Worm (Caenorhabditis elegans) whole organism, L1 larva: ENCODE data around the gene lgg-2.

Source experiments
- C04F5.9 ChIP-seq: sonication (generic microtip); optimal IDR thresholded peaks from 2 replicates; lab custom pipeline; 2016; ENCODE audit warnings: missing genetic modification characterization, missing compliant biosample characterization
- C34B4.2 ChIP-seq: sonication (generic microtip); optimal IDR thresholded peaks from 2 replicates; lab custom pipeline; 2017; ENCODE audit warnings: mild to moderate bottlenecking, missing genetic modification characterization, missing compliant biosample characterization
- F16B12.6 ChIP-seq: fragments of 150-350 bp; optimal IDR thresholded peaks from 2 replicates; lab custom pipeline; 2014; ENCODE audit warnings: missing biosample characterization, missing genetic modification characterization
- Y116A8C.19 ChIP-seq: sonication (generic microtip); optimal IDR thresholded peaks from 2 replicates; lab custom pipeline; 2016; ENCODE audit warnings: missing compliant biosample characterization, missing genetic modification characterization, borderline replicate concordance
- aha-1 ChIP-seq: fragments of 150-350 bp; optimal IDR thresholded peaks from 2 replicates; lab custom pipeline; 2014; ENCODE audit warnings: missing biosample characterization, missing genetic modification characterization
- alr-1 ChIP-seq: fragments of 200-800 bp; sonication (Bioruptor generic); optimal IDR thresholded peaks from 2 replicates; lab custom pipeline; 2018; ENCODE audit warnings: borderline replicate concordance, mild to moderate bottlenecking, missing genetic modification characterization, missing compliant biosample characterization
- aly-2 ChIP-seq: fragments of 150-350 bp; optimal IDR thresholded peaks from 2 replicates; lab custom pipeline; 2014; ENCODE audit warnings: missing biosample characterization, missing genetic modification characterization
- ceh-63 ChIP-seq: fragments of 200-800 bp; sonication (Bioruptor generic); optimal IDR thresholded peaks from 2 replicates; lab custom pipeline; 2018; ENCODE audit warnings: mild to moderate bottlenecking, missing genetic modification characterization, missing compliant biosample characterization
- ceh-8 ChIP-seq: fragments of 200-800 bp; sonication (Bioruptor generic); optimal IDR thresholded peaks from 2 replicates; lab custom pipeline; 2018; ENCODE audit warnings: mild to moderate bottlenecking, missing genetic modification characterization, moderate library complexity, missing compliant biosample characterization
- ceh-90 ChIP-seq: sonication (generic microtip); optimal IDR thresholded peaks from 2 replicates; lab custom pipeline; 2016; ENCODE audit warnings: missing genetic modification characterization, missing compliant biosample characterization
- ces-1 ChIP-seq: fragments of 150-350 bp; optimal IDR thresholded peaks from 2 replicates; lab custom pipeline; 2014; ENCODE audit warnings: missing biosample characterization, missing genetic modification reagents, missing genetic modification characterization
- dpl-1 ChIP-seq, 3 experiments: fragments of 150-350 bp in 2 of 3; sonication (generic microtip) in 1 of 3; optimal IDR thresholded peaks; 2 replicates each; lab custom pipeline; 2014 to 2017; ENCODE audit warnings: missing biosample characterization in 3 of 3, missing genetic modification characterization in 3 of 3, missing genetic modification reagents in 3 of 3
- dsc-1 ChIP-seq: sonication (generic microtip); optimal IDR thresholded peaks from 2 replicates; lab custom pipeline; 2016; ENCODE audit warnings: mild to moderate bottlenecking, missing genetic modification characterization, missing compliant biosample characterization
- efl-3 ChIP-seq: fragments of 200-800 bp; sonication (Bioruptor generic); optimal IDR thresholded peaks from 2 replicates; lab custom pipeline; 2018; ENCODE audit warnings: mild to moderate bottlenecking, missing genetic modification characterization, missing compliant biosample characterization
- elt-2 ChIP-seq: sonication (generic microtip); optimal IDR thresholded peaks from 2 replicates; lab custom pipeline; 2016; ENCODE audit warnings: missing genetic modification characterization, mild to moderate bottlenecking, inconsistent platforms, missing compliant biosample characterization, missing genetic modification reagents
- elt-3 ChIP-seq, 6 experiments: fragments of 150-350 bp in 1 of 6; sonication (generic microtip); optimal IDR thresholded peaks; 2 replicates each; lab custom pipeline; 2017 to 2018; ENCODE audit warnings: missing biosample characterization in 6 of 6, missing genetic modification characterization in 6 of 6, inconsistent platforms in 1 of 6
- ets-5 ChIP-seq: fragments of 200-800 bp; sonication (Bioruptor generic); IDR thresholded peaks from 2 replicates; pipeline ENCODE4 v1.3.6; 2022; ENCODE audit warnings: missing genetic modification characterization, missing compliant biosample characterization
- fkh-10 ChIP-seq: sonication (generic microtip); optimal IDR thresholded peaks from 2 replicates; lab custom pipeline; 2017; ENCODE audit warnings: missing biosample characterization, missing genetic modification reagents, missing genetic modification characterization
- fkh-8 ChIP-seq: sonication (generic microtip); optimal IDR thresholded peaks from 2 replicates; lab custom pipeline; 2016; ENCODE audit warnings: mild to moderate bottlenecking, missing genetic modification characterization, missing compliant biosample characterization
- fos-1 ChIP-seq: fragments of 150-350 bp; optimal IDR thresholded peaks from 2 replicates; lab custom pipeline; 2014; ENCODE audit warnings: missing biosample characterization, missing genetic modification characterization
- grh-1 ChIP-seq: fragments of 200-800 bp; sonication (Bioruptor generic); IDR thresholded peaks from 2 replicates; pipeline ENCODE4 v1.3.6; 2022; ENCODE audit warnings: missing genetic modification reagents, missing genetic modification characterization, missing compliant biosample characterization
- hlh-17 ChIP-seq: fragments of 200-800 bp; sonication (Bioruptor generic); optimal IDR thresholded peaks from 2 replicates; lab custom pipeline; 2018; ENCODE audit warnings: missing genetic modification characterization, mild to moderate bottlenecking, missing compliant biosample characterization, moderate library complexity, borderline replicate concordance
- hlh-4 ChIP-seq: sonication (generic microtip); optimal IDR thresholded peaks from 2 replicates; lab custom pipeline; 2016; ENCODE audit warnings: mild to moderate bottlenecking, missing genetic modification characterization, missing compliant biosample characterization
- hpl-2 ChIP-seq: fragments of 150-350 bp; optimal IDR thresholded peaks from 2 replicates; lab custom pipeline; 2014; ENCODE audit warnings: missing biosample characterization, missing genetic modification reagents, missing genetic modification characterization
- isw-1 ChIP-seq: fragments of 200-800 bp; sonication (Bioruptor generic); IDR thresholded peaks from 2 replicates; pipeline ENCODE4 v1.3.6; 2022; ENCODE audit warnings: missing genetic modification characterization, missing compliant biosample characterization
- jun-1 ChIP-seq: fragments of 150-350 bp; optimal IDR thresholded peaks from 2 replicates; lab custom pipeline; 2014; ENCODE audit warnings: missing biosample characterization, missing genetic modification reagents, missing genetic modification characterization
- lin-13 ChIP-seq: fragments of 150-350 bp; optimal IDR thresholded peaks from 2 replicates; lab custom pipeline; 2014; ENCODE audit warnings: missing biosample characterization, missing genetic modification reagents, missing genetic modification characterization
- lin-14 ChIP-seq: fragments of 200-800 bp; sonication (Bioruptor generic); optimal IDR thresholded peaks from 2 replicates; lab custom pipeline; 2018; ENCODE audit warnings: mild to moderate bottlenecking, missing genetic modification characterization, moderate library complexity, missing compliant biosample characterization
- lin-15B ChIP-seq: fragments of 150-350 bp; sonication (generic microtip); optimal IDR thresholded peaks from 3 replicates; lab custom pipeline; 2014; ENCODE audit warnings: missing biosample characterization, missing genetic modification characterization
- lsy-2 ChIP-seq, 2 experiments: fragments of 150-350 bp; optimal IDR thresholded peaks; 2 replicates each; lab custom pipeline; 2014; ENCODE audit warnings: missing biosample characterization in 2 of 2, missing genetic modification characterization in 2 of 2
- mab-9 ChIP-seq: fragments of 200-800 bp; sonication (Bioruptor generic); IDR thresholded peaks from 2 replicates; pipeline ENCODE4 v1.3.6; 2022; ENCODE audit warnings: missing genetic modification reagents, missing genetic modification characterization, missing compliant biosample characterization
- mef-2 ChIP-seq: fragments of 150-350 bp; optimal IDR thresholded peaks from 2 replicates; lab custom pipeline; 2014; ENCODE audit warnings: missing biosample characterization, missing genetic modification characterization
- nhr-19 ChIP-seq: fragments of 200-800 bp; sonication (Bioruptor generic); conservative IDR thresholded peaks from 2 replicates; pipeline ENCODE4 v1.3.6; 2022; ENCODE audit warnings: missing genetic modification characterization, missing compliant biosample characterization
- nhr-20 ChIP-seq: sonication (generic microtip); optimal IDR thresholded peaks from 2 replicates; lab custom pipeline; 2016; ENCODE audit warnings: mild to moderate bottlenecking, missing genetic modification characterization, missing compliant biosample characterization
- nhr-71 ChIP-seq: sonication (generic microtip); optimal IDR thresholded peaks from 2 replicates; lab custom pipeline; 2016; ENCODE audit warnings: mild to moderate bottlenecking, missing genetic modification characterization, moderate library complexity, missing compliant biosample characterization
- nhr-77 ChIP-seq: fragments of 150-350 bp; optimal IDR thresholded peaks from 2 replicates; lab custom pipeline; 2014; ENCODE audit warnings: missing biosample characterization, missing genetic modification characterization
- nhr-84 ChIP-seq: sonication (generic microtip); optimal IDR thresholded peaks from 2 replicates; lab custom pipeline; 2017; ENCODE audit warnings: missing biosample characterization, missing genetic modification characterization
- nhr-85 ChIP-seq: sonication (generic microtip); peaks from one replicate; lab custom pipeline; 2016; ENCODE audit warnings: missing genetic modification characterization, inconsistent platforms, missing compliant biosample characterization
- nhr-90 ChIP-seq: sonication (generic microtip); optimal IDR thresholded peaks from 2 replicates; lab custom pipeline; 2016; ENCODE audit warnings: mild to moderate bottlenecking, missing genetic modification characterization, missing compliant biosample characterization; ENCODE audit not compliant: poor library complexity
- pax-3 ChIP-seq: fragments of 200-800 bp; sonication (Bioruptor generic); optimal IDR thresholded peaks from 2 replicates; lab custom pipeline; 2018; ENCODE audit warnings: mild to moderate bottlenecking, missing genetic modification characterization, moderate library complexity, missing compliant biosample characterization
- pqm-1 ChIP-seq: sonication (generic microtip); optimal IDR thresholded peaks from 3 replicates; lab custom pipeline; 2017; ENCODE audit warnings: missing biosample characterization, missing genetic modification characterization
- skn-1 ChIP-seq: fragments of 150-350 bp; optimal IDR thresholded peaks from 2 replicates; lab custom pipeline; 2014; ENCODE audit warnings: missing biosample characterization, missing genetic modification characterization
- snpc-4 ChIP-seq: fragments of 150-350 bp; optimal IDR thresholded peaks from 2 replicates; lab custom pipeline; 2014; ENCODE audit warnings: missing biosample characterization, missing genetic modification characterization
- sptf-1 ChIP-seq: fragments of 150-350 bp; optimal IDR thresholded peaks from 2 replicates; lab custom pipeline; 2014; ENCODE audit warnings: missing biosample characterization, missing genetic modification characterization
- swsn-7 ChIP-seq: sonication (generic microtip); optimal IDR thresholded peaks from 2 replicates; lab custom pipeline; 2016; ENCODE audit warnings: missing genetic modification characterization, missing compliant biosample characterization
- tbx-2 ChIP-seq: sonication (generic microtip); optimal IDR thresholded peaks from 2 replicates; lab custom pipeline; 2016; ENCODE audit warnings: missing genetic modification characterization, missing compliant biosample characterization
- tlp-1 ChIP-seq: fragments of 150-350 bp; optimal IDR thresholded peaks from 2 replicates; lab custom pipeline; 2014; ENCODE audit warnings: missing biosample characterization, missing genetic modification characterization
- unc-30 ChIP-seq: sonication (generic microtip); optimal IDR thresholded peaks from 2 replicates; lab custom pipeline; 2017; ENCODE audit warnings: missing biosample characterization, missing genetic modification characterization
- unc-62 ChIP-seq: fragments of 150-350 bp; optimal IDR thresholded peaks from 2 replicates; lab custom pipeline; 2014; ENCODE audit warnings: missing biosample characterization, missing genetic modification reagents, missing genetic modification characterization
- xbp-1 ChIP-seq: sonication (generic microtip); optimal IDR thresholded peaks from 2 replicates; lab custom pipeline; 2016; ENCODE audit warnings: missing genetic modification characterization, missing compliant biosample characterization
- zag-1 ChIP-seq: fragments of 150-350 bp; optimal IDR thresholded peaks from 2 replicates; lab custom pipeline; 2014; ENCODE audit warnings: missing biosample characterization, missing genetic modification characterization
- zip-4 ChIP-seq: fragments of 200-800 bp; sonication (Bioruptor generic); optimal IDR thresholded peaks from 2 replicates; lab custom pipeline; 2018; ENCODE audit warnings: mild to moderate bottlenecking, missing genetic modification characterization, moderate library complexity, missing compliant biosample characterization
- ztf-4 ChIP-seq: fragments of 150-350 bp; optimal IDR thresholded peaks from 2 replicates; lab custom pipeline; 2014; ENCODE audit warnings: missing biosample characterization, missing genetic modification characterization

lgg-2 gene

DNA sequence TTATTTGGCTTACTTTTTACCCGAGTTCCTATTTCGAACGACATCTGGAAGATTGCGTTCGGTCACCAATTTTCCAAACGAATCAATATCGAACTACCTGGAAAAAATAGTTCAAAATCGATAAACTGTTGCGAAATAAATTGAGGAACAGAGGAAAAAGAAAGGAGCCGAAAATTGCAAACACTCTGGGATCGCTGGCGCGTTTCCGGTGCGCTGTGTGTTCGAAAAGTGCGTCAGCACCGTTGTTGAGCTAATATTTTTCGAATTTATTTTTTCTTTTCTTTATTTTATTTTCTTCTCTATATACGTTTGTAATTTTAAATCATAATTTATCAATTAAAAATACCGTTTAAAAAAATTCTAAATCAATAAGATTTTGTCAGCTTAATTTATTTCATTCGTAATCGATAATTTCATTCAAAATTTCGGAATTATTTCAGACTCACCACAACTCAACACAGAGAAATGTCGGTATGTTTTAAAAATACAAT lies 2.6 kb downstream of the lgg-2 start, which contains the start of the genes dnc-1 and lsm-7 (continued):
- TF ChIP-seq ztf-4 (tag; lab: Kevin White, UChicago), result no peak
- TF ChIP-seq mab-9 (GFP tag; lab: Robert Waterston, UW), result peak; percentile 27; the same call in 1 of the 2 replicates
- TF ChIP-seq fkh-10, result peak; percentile 46
- TF ChIP-seq lsy-2 (tag; optimal IDR thresholded peaks at IDR 0.05; lab: Kevin White, UChicago), result peak; percentile 77 to 87
- peak; percentile 68 for TF ChIP-seq lin-13 (GFP tag; lab: Kevin White, UChicago)
- TF ChIP-seq unc-30 (tag; lab: Kevin White, UChicago), result no peak
- no peak for TF ChIP-seq tlp-1 (tag; lab: Kevin White, UChicago)
- peak; percentile 48 for TF ChIP-seq dsc-1 (tag; lab: Kevin White, UChicago)
- TF ChIP-seq snpc-4, result peak; percentile 64
- TF ChIP-seq jun-1, result peak; percentile 67
- TF ChIP-seq skn-1 (tag; lab: Kevin White, UChicago), result peak; percentile 73
- peak; percentile 41 for TF ChIP-seq hpl-2
- TF ChIP-seq nhr-20 (tag; lab: Kevin White, UChicago), result peak; percentile 70
- peak; percentile 69 for TF ChIP-seq fkh-8 (tag; lab: Kevin White, UChicago)
- TF ChIP-seq elt-3 (tag; optimal IDR thresholded peaks at IDR 0.05; lab: Kevin White, UChicago), result peak in 2 of 6 experiments; percentile 45 to 46
- peak; percentile 50 for TF ChIP-seq nhr-19 (GFP tag; lab: Robert Waterston, UW)
- TF ChIP-seq nhr-77 (tag; lab: Kevin White, UChicago), result peak; percentile 60
- no peak for TF ChIP-seq alr-1 (tag; lab: Kevin White, UChicago)
- peak; percentile 82 for TF ChIP-seq nhr-85
- peak; percentile 49 for TF ChIP-seq lin-15B (tag; lab: Kevin White, UChicago)
- TF ChIP-seq aly-2, result no peak
- no peak for TF ChIP-seq hlh-4 (tag; lab: Kevin White, UChicago)
- TF ChIP-seq mef-2, result no peak
- TF ChIP-seq F16B12.6 (tag; lab: Kevin White, UChicago), result peak; percentile 39
- no peak for TF ChIP-seq ceh-8 (GFP tag; lab: Kevin White, UChicago)
- TF ChIP-seq pax-3 (tag; lab: Kevin White, UChicago), result peak; percentile 13
- TF ChIP-seq tbx-2 (tag; lab: Kevin White, UChicago), result peak; percentile 62
- TF ChIP-seq C34B4.2 (tag; lab: Kevin White, UChicago), result no peak
- peak; percentile 69 to 79 (median 69) for TF ChIP-seq dpl-1 (GFP tag; optimal IDR thresholded peaks at IDR 0.05; lab: Kevin White, UChicago)
- no peak for TF ChIP-seq ces-1 (GFP tag; lab: Kevin White, UChicago)
- TF ChIP-seq lin-14 (GFP tag; lab: Kevin White, UChicago), result peak; percentile 90
- TF ChIP-seq C04F5.9 (tag; lab: Kevin White, UChicago), result no peak
- no peak for TF ChIP-seq pqm-1
- peak; percentile 90 for TF ChIP-seq zip-4 (GFP tag; lab: Kevin White, UChicago)
- peak; percentile 57 for TF ChIP-seq xbp-1 (tag; lab: Kevin White, UChicago)
- peak; percentile 62 for TF ChIP-seq isw-1 (GFP tag; lab: Robert Waterston, UW)
- TF ChIP-seq efl-3 (GFP tag; lab: Kevin White, UChicago), result no peak
- TF ChIP-seq elt-2, result peak; percentile 6
- no peak for TF ChIP-seq ceh-63 (GFP tag; lab: Kevin White, UChicago)
- peak; percentile 45 for TF ChIP-seq fos-1
- no peak for TF ChIP-seq sptf-1 (tag; lab: Kevin White, UChicago)
- no peak for TF ChIP-seq hlh-17 (GFP tag; lab: Kevin White, UChicago)
- TF ChIP-seq nhr-71, result peak; percentile 84
- no peak for TF ChIP-seq nhr-84 (tag; lab: Kevin White, UChicago)
- TF ChIP-seq zag-1 (tag; lab: Kevin White, UChicago), result no peak
- no peak for TF ChIP-seq ets-5
- no peak for TF ChIP-seq unc-62 (GFP tag; lab: Kevin White, UChicago)
- TF ChIP-seq nhr-90, result peak; percentile 20
- TF ChIP-seq aha-1 (tag; lab: Kevin White, UChicago), result no peak
- no peak for TF ChIP-seq Y116A8C.19 (tag; lab: Kevin White, UChicago)
- peak; percentile 72 for TF ChIP-seq swsn-7
- no peak for TF ChIP-seq ceh-90 (tag; lab: Kevin White, UChicago)
- TF ChIP-seq grh-1 (GFP tag; lab: Robert Waterston, UW), result no peak
